Worm (Caenorhabditis elegans) whole organism, L3 larva: ENCODE results near the gene clh-4.

Experiments used
- ceh-82 ChIP-seq: fragments of 150-350 bp; optimal IDR thresholded peaks from 2 replicates; lab custom pipeline; 2014; ENCODE audit warnings: missing biosample characterization, missing genetic modification characterization
- egl-27 ChIP-seq: sonication (generic microtip); optimal IDR thresholded peaks from 4 replicates; lab custom pipeline; 2017; ENCODE audit warnings: missing biosample characterization, missing genetic modification reagents, missing genetic modification characterization
- elt-3 ChIP-seq, 3 experiments: fragments of 150-350 bp in 1 of 3; sonication (generic microtip) in 2 of 3; optimal IDR thresholded peaks; 2 replicates in 2 of 3; 4 replicates in 1 of 3; lab custom pipeline; 2014 to 2017; ENCODE audit warnings: missing biosample characterization in 3 of 3, missing genetic modification characterization in 3 of 3
- fkh-10 ChIP-seq: sonication (generic microtip); optimal IDR thresholded peaks from 2 replicates; lab custom pipeline; 2017; ENCODE audit warnings: missing biosample characterization, missing genetic modification reagents, missing genetic modification characterization
- fos-1 ChIP-seq: fragments of 150-350 bp; optimal IDR thresholded peaks from 2 replicates; lab custom pipeline; 2014; ENCODE audit warnings: missing biosample characterization, missing genetic modification characterization
- mdl-1 ChIP-seq: fragments of 150-350 bp; optimal IDR thresholded peaks from 2 replicates; lab custom pipeline; 2014; ENCODE audit warnings: missing biosample characterization, missing genetic modification characterization
- zag-1 ChIP-seq: fragments of 150-350 bp; optimal IDR thresholded peaks from 2 replicates; lab custom pipeline; 2014; ENCODE audit warnings: missing biosample characterization, missing genetic modification characterization

DNA sequence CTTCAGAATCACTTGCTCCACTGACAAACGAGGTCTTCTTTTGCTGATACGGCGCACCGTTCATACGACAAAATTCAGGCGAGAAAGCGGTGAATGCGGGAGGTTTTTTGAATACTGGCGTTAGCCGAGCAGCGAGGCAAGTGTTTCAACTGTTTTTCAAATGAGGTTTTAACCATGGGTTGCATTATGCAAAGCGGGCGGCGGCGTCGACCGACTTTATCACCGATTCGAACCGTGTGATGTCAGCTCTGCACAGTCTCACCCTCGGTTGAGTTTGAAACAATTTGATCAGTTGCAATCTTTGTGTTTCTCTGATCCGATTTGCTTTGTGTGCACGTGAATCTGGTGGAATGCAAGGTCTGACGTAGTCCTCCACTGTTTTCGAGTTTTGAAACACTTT is at the start of gene clh-4:
- TF ChIP-seq mdl-1 (tag; lab: Kevin White, UChicago) (no peak), fkh-10 (GFP tag; lab: Kevin White, UChicago) (no peak), fos-1 (tag; lab: Kevin White, UChicago) (no peak), elt-3 (tag; optimal IDR thresholded peaks at IDR 0.05; lab: Kevin White, UChicago) (no peak), ceh-82 (tag; lab: Kevin White, UChicago) (no peak), zag-1 (tag; lab: Kevin White, UChicago) (no peak), egl-27 (no peak)
